Fruit fly (Drosophila melanogaster): ENCODE measurements around the gene CG4619.

Gene CG4619

dm6 chr2L:9890576-9890975, 48.1 kb upstream of the CG4619 start, which contains the start of the genes CG34183 and CG4537 (continued):
- no peak for TF ChIP-seq grau (tag; optimal IDR thresholded peaks at IDR 0.05)
- TF ChIP-seq PHDP (tag; optimal IDR thresholded peaks at IDR 0.05) = no peak
- no peak for TF ChIP-seq ham (GFP tag; IDR thresholded peaks at IDR 0.05)
- no peak for TF ChIP-seq pho (GFP tag; optimal IDR thresholded peaks at IDR 0.05)
- TF ChIP-seq CG34224 (GFP tag; IDR thresholded peaks at IDR 0.05; ENCODE audit: partially characterized antibody) = peak; percentile 95
- no peak for TF ChIP-seq dpn (GFP tag; optimal IDR thresholded peaks at IDR 0.05)
- TF ChIP-seq CG12659 (GFP tag; optimal IDR thresholded peaks at IDR 0.05) = peak; percentile 64
- TF ChIP-seq Mad (GFP tag; optimal IDR thresholded peaks at IDR 0.05) = no peak
- TF ChIP-seq CG8924 (tag; optimal IDR thresholded peaks at IDR 0.05) = no peak
- no peak for TF ChIP-seq ash1 (GFP tag; optimal IDR thresholded peaks at IDR 0.05)
- TF ChIP-seq Hsf (GFP tag; optimal IDR thresholded peaks at IDR 0.05) = no peak
- TF ChIP-seq E2f2 (GFP tag; IDR thresholded peaks at IDR 0.05) = peak; percentile 68
- peak; percentile 89 for TF ChIP-seq BEAF-32 (GFP tag; optimal IDR thresholded peaks at IDR 0.05)
- TF ChIP-seq repo (GFP tag; optimal IDR thresholded peaks at IDR 0.05) = no peak
- no peak for TF ChIP-seq CG9437 (GFP tag; optimal IDR thresholded peaks at IDR 0.05)
- TF ChIP-seq CG12071 (GFP tag; optimal IDR thresholded peaks at IDR 0.05) = no peak
- TF ChIP-seq sd (tag; optimal IDR thresholded peaks at IDR 0.05) = peak; percentile 82
- peak; percentile 0 for TF ChIP-seq CG17186 (GFP tag; optimal IDR thresholded peaks at IDR 0.05)
- no peak for TF ChIP-seq slou (GFP tag; optimal IDR thresholded peaks at IDR 0.05)
- TF ChIP-seq CG4282 (GFP tag; optimal IDR thresholded peaks at IDR 0.05) = no peak
- TF ChIP-seq YL-1 (GFP tag; optimal IDR thresholded peaks at IDR 0.05) = peak; percentile 67
- TF ChIP-seq CHES-1-like (GFP tag; optimal IDR thresholded peaks at IDR 0.05) = peak; percentile 57
- no peak for TF ChIP-seq salm (tag; optimal IDR thresholded peaks at IDR 0.05)
- TF ChIP-seq CG10979 (tag; optimal IDR thresholded peaks at IDR 0.05) = no peak
- TF ChIP-seq Aef1 (GFP tag; IDR thresholded peaks at IDR 0.05) = no peak
- TF ChIP-seq Dfd (GFP tag; optimal IDR thresholded peaks at IDR 0.05) = no peak
- peak; percentile 44 for TF ChIP-seq trem (tag; optimal IDR thresholded peaks at IDR 0.05)
- no peak for TF ChIP-seq CG11398 (GFP tag; optimal IDR thresholded peaks at IDR 0.05)
- TF ChIP-seq CG17385 (GFP tag; optimal IDR thresholded peaks at IDR 0.05) = no peak
- TF ChIP-seq gcm2 (GFP tag; optimal IDR thresholded peaks at IDR 0.05) = no peak
- no peak for TF ChIP-seq CG13775 (GFP tag; optimal IDR thresholded peaks at IDR 0.05)
- TF ChIP-seq CG1832 (GFP tag; optimal IDR thresholded peaks at IDR 0.05) = no peak
- peak; percentile 89 for TF ChIP-seq sna (GFP tag; IDR thresholded peaks at IDR 0.05; ENCODE audit: partially characterized antibody)
- no peak for TF ChIP-seq Eip74EF (GFP tag; optimal IDR thresholded peaks at IDR 0.05)
- TF ChIP-seq CG17912 (GFP tag; optimal IDR thresholded peaks at IDR 0.05) = no peak
- no peak for TF ChIP-seq cad (GFP tag; optimal IDR thresholded peaks at IDR 0.05)
- no peak for TF ChIP-seq slp2 (GFP tag; optimal IDR thresholded peaks at IDR 0.05)
- no peak for TF ChIP-seq eyg (GFP tag; optimal IDR thresholded peaks at IDR 0.05)
- no peak for TF ChIP-seq CG4854 (GFP tag; optimal IDR thresholded peaks at IDR 0.05)
- TF ChIP-seq CG12236 (GFP tag; optimal IDR thresholded peaks at IDR 0.05) = no peak
- no peak for TF ChIP-seq esg (GFP tag; conservative IDR thresholded peaks at IDR 0.05)
- TF ChIP-seq ci (GFP tag; IDR thresholded peaks at IDR 0.05) = peak; percentile 13; the same call in 1 of the 3 replicates
- TF ChIP-seq crc (GFP tag; optimal IDR thresholded peaks at IDR 0.05) = no peak
- TF ChIP-seq tup (GFP tag; optimal IDR thresholded peaks at IDR 0.05) = no peak
- peak; percentile 97 for TF ChIP-seq Dref (GFP tag; IDR thresholded peaks at IDR 0.05)
- TF ChIP-seq TFAM (GFP tag; optimal IDR thresholded peaks at IDR 0.05) = no peak
- TF ChIP-seq otp (GFP tag; IDR thresholded peaks at IDR 0.05) = no peak
- TF ChIP-seq CG12769 (tag; optimal IDR thresholded peaks at IDR 0.05) = no peak
- TF ChIP-seq Six4 (GFP tag; optimal IDR thresholded peaks at IDR 0.05) = no peak
- TF ChIP-seq CG4360 (GFP tag; IDR thresholded peaks at IDR 0.05) = no peak
- no peak for TF ChIP-seq Hand (GFP tag; optimal IDR thresholded peaks at IDR 0.05)
- no peak for TF ChIP-seq gsb (GFP tag; IDR thresholded peaks at IDR 0.05)
